Fruit fly (Drosophila melanogaster): ENCODE measurements around the gene fh.

- TF ChIP-seq ttk (optimal IDR thresholded peaks at IDR 0.05): no peak
- no peak for TF ChIP-seq Sin3A (optimal IDR thresholded peaks at IDR 0.05)
- TF ChIP-seq insv (optimal IDR thresholded peaks at IDR 0.05): no peak
- TF ChIP-seq Myc (optimal IDR thresholded peaks at IDR 0.05): no peak
Measured at dm6 chrX:9134241-9134849, 14.5 kb downstream of the fh start.
